Worm (Caenorhabditis elegans): Measurements from ENCODE around the gene pin-2.

pin-2 gene

ce11 chrIV:12811554-12811953 lies 17.9 kb downstream of the pin-2 start:
- no peak for TF ChIP-seq C34F6.9 (tag; optimal IDR thresholded peaks at IDR 0.05)
- TF ChIP-seq snpc-4 (tag; optimal IDR thresholded peaks at IDR 0.05) = no peak
- no peak for TF ChIP-seq ztf-4 (tag; optimal IDR thresholded peaks at IDR 0.05)
- TF ChIP-seq nhr-129 (tag; optimal IDR thresholded peaks at IDR 0.05) = no peak
- no peak for TF ChIP-seq lin-11 (tag; optimal IDR thresholded peaks at IDR 0.05)
- TF ChIP-seq peb-1 (tag; optimal IDR thresholded peaks at IDR 0.05) = no peak
- TF ChIP-seq zag-1 (tag; optimal IDR thresholded peaks at IDR 0.05) = no peak
- no peak for TF ChIP-seq ceh-82 (tag; optimal IDR thresholded peaks at IDR 0.05)
- no peak for TF ChIP-seq unc-39 (tag; optimal IDR thresholded peaks at IDR 0.05)
- no peak for TF ChIP-seq crh-2 (tag; optimal IDR thresholded peaks at IDR 0.05)
- TF ChIP-seq nhr-23 (tag; optimal IDR thresholded peaks at IDR 0.05) = no peak
- TF ChIP-seq ama-1 (optimal IDR thresholded peaks at IDR 0.05) = no peak
- TF ChIP-seq blmp-1 (tag; optimal IDR thresholded peaks at IDR 0.05; ENCODE audit: insufficient read depth) = no peak
- TF ChIP-seq lsy-2 (tag; optimal IDR thresholded peaks at IDR 0.05) = no peak
- no peak for TF ChIP-seq nhr-25 (tag; optimal IDR thresholded peaks at IDR 0.05)
- no peak for TF ChIP-seq egl-27 (tag; optimal IDR thresholded peaks at IDR 0.05)
- TF ChIP-seq nhr-11 (tag; optimal IDR thresholded peaks at IDR 0.05) = no peak

ce11 chrIV:12813822-12814221 lies 20.2 kb downstream of the pin-2 start:
- no peak for TF ChIP-seq mdl-1 (tag; optimal IDR thresholded peaks at IDR 0.05)
- no peak for TF ChIP-seq ztf-11 (tag; optimal IDR thresholded peaks at IDR 0.05)
- no peak for TF ChIP-seq ceh-82 (tag; optimal IDR thresholded peaks at IDR 0.05)
- TF ChIP-seq mbf-1 (tag; optimal IDR thresholded peaks at IDR 0.05) = no peak
- TF ChIP-seq nhr-11 (tag; optimal IDR thresholded peaks at IDR 0.05) = no peak

DNA sequence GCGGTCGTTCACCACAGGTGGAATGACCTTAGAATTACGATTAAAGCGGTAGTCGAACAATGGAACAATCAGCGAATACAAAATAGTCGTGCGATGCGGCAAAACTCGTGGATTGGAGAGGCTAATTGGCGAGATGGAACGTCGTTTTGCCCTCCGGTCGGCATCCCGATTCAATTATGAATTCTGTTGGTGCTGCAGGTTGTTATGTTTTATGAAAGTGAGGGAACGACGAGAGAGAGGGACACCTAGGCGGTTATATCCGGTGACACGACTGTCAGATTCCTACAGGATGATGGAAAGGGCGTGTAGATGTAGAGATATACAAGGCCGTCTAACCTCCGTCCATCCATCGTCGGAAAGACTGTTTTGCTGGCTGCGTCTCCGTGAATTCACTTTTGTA lies 23.0 kb downstream of the pin-2 start:
- TF ChIP-seq nhr-129 (tag; optimal IDR thresholded peaks at IDR 0.05) = peak; percentile 3
- TF ChIP-seq sma-9 (GFP tag; optimal IDR thresholded peaks at IDR 0.05) = no peak
- TF ChIP-seq sma-9 (tag; optimal IDR thresholded peaks at IDR 0.05) = no peak
- no peak for TF ChIP-seq elt-3 (tag; optimal IDR thresholded peaks at IDR 0.05)

- TF ChIP-seq unc-55 (GFP tag; optimal IDR thresholded peaks at IDR 0.05) (peak; percentile 61), nhr-10 (tag; optimal IDR thresholded peaks at IDR 0.05) (no peak), C34F6.9 (tag; optimal IDR thresholded peaks at IDR 0.05) (peak; percentile 9)
Observed at ce11 chrIV:12817539-12817938, 23.9 kb downstream of the pin-2 start.

DNA sequence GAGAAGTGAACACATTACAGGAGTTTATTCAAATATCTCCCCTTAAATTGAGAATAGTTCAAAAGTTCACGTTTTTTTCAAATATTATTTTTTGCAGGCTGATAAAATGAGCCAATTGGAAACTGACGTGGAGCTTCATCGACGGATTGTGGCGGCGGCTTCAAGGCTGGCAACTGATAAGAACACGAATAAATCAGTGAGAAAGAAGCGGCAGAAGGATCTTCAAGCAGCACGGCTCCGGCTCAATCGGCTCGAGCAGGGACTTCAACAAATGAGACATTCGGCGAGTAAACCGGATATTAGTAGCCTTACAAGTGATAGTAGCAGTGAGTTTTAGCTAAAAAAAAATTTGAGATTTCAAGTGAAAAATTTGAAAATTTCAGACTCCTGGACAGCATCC lies 31.7 kb downstream of the pin-2 start, which contains the start of gene M02B1.4:
Gene M02B1.4 (minus strand): TSS at position 9 of the 400 bp plus-strand sequence.
- TF ChIP-seq nhr-12 (tag; optimal IDR thresholded peaks at IDR 0.05) (no peak), sem-4 (tag; optimal IDR thresholded peaks at IDR 0.05) (no peak)

DNA sequence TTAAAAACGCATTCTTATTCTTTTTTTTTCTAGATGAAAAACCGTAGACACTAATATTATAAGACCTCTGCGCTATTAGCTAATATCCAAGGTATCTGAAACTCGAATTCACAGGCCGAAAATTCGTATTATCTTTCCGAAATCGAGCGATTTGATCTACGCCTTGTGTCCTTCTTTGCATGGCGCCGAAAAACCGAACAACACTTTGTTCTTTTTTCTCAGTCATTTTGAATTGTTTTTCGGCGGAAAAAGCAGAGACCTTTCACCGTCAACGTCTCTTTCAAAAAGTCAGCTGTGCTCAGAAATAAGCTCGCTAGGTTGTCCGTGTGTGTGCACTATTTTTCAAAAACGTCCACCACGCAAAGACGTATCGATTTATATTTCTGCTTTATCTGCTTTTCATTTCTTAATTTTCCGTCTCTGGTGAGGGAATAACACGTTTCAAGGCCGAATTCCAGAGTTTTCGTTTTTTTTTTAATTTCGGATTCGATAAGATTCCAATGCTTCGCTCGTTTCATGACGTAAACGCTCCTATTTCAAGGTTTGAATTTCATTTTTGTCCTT lies 37.3 kb downstream of the pin-2 start:
- TF ChIP-seq ztf-11 (tag; optimal IDR thresholded peaks at IDR 0.05) (no peak), elt-1 (tag; optimal IDR thresholded peaks at IDR 0.05) (no peak), C34F6.9 (tag; optimal IDR thresholded peaks at IDR 0.05) (peak; percentile 27), nhr-237 (tag; optimal IDR thresholded peaks at IDR 0.05) (no peak), nhr-129 (tag; optimal IDR thresholded peaks at IDR 0.05) (peak; percentile 27), unc-55 (GFP tag; optimal IDR thresholded peaks at IDR 0.05) (peak; percentile 50), lsy-2 (tag; optimal IDR thresholded peaks at IDR 0.05) (peak in 1 of 2 experiments; percentile 22)

ce11 chrIV:12831609-12832500 lies 38.2 kb downstream of the pin-2 start:
- TF ChIP-seq unc-55 (GFP tag; optimal IDR thresholded peaks at IDR 0.05) (peak; percentile 11), ztf-11 (tag; optimal IDR thresholded peaks at IDR 0.05) (no peak), lsy-2 (tag; optimal IDR thresholded peaks at IDR 0.05) (peak; percentile 28 to 64), dmd-4 (tag; optimal IDR thresholded peaks at IDR 0.05) (no peak), ztf-4 (tag; optimal IDR thresholded peaks at IDR 0.05) (no peak), elt-1 (tag; optimal IDR thresholded peaks at IDR 0.05) (no peak), C34F6.9 (tag; optimal IDR thresholded peaks at IDR 0.05) (peak; percentile 27), snpc-4 (tag; optimal IDR thresholded peaks at IDR 0.05) (no peak), nhr-129 (tag; optimal IDR thresholded peaks at IDR 0.05) (peak; percentile 19)
